Fruit fly (Drosophila melanogaster) whole organism, adult: ENCODE data around the gene rumi.

Experiments used
- CG1620 ChIP-seq: fragments of 200-800 bp; sonication (Bioruptor generic); optimal IDR thresholded peaks from 2 replicates; lab custom pipeline; 2016; ENCODE audit warnings: missing biosample characterization, missing genetic modification characterization
- Crg-1 ChIP-seq: fragments of 200-800 bp; sonication (Bioruptor generic); optimal IDR thresholded peaks from 2 replicates; lab custom pipeline; 2016; ENCODE audit warnings: missing biosample characterization, missing genetic modification characterization
- kay ChIP-seq: fragments of 200-800 bp; sonication (Bioruptor generic); peaks from one replicate; lab custom pipeline; 2016; ENCODE audit warnings: missing biosample characterization, missing genetic modification characterization, borderline replicate concordance
- tj ChIP-seq: fragments of 200-800 bp; sonication (Bioruptor generic); optimal IDR thresholded peaks from 3 replicates; lab custom pipeline; 2017; ENCODE audit warnings: missing biosample characterization, mild to moderate bottlenecking, missing genetic modification characterization, moderate library complexity

DNA sequence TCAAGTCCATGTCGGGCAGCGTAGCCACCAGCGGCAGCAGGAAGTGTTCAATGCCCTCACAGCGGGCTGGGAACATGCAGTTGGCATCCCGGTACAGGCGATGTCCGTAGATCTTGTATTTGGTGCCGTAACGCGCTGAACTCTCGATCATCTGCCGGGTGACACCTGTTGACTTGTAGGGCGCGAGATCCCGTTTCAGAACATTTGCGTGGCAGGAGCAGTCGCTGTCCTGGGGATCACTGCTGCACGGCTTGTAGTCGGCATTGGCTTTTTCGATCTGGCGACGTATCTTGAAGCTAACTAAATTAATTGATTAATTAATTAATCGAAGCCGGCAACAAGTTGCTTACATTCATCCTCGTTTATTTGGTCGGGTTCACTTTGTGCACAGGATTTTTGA is 358 bp downstream of the rumi start:
- TF ChIP-seq tj (no peak), kay (GFP tag; lab: Kevin White, UChicago) (no peak), Crg-1 (GFP tag; lab: Kevin White, UChicago) (no peak), CG1620 (GFP tag; lab: Kevin White, UChicago) (no peak)
